Worm (Caenorhabditis elegans) whole organism, midembryonic: ENCODE measurements around the gene unc-9.

Source experiments
- T22C8.4 ChIP-seq: fragments of 200-800 bp; sonication (Bioruptor generic); IDR thresholded peaks from 2 replicates; pipeline ENCODE4 v1.3.6; 2022; ENCODE audit warnings: missing genetic modification characterization, missing compliant biosample characterization
- cog-1 ChIP-seq: sonication (generic microtip); optimal IDR thresholded peaks from 2 replicates; lab custom pipeline; 2016; ENCODE audit warnings: missing genetic modification characterization, missing compliant biosample characterization
- flt-1 ChIP-seq: fragments of 200-800 bp; sonication (Bioruptor generic); IDR thresholded peaks from 2 replicates; pipeline ENCODE4 v1.3.6; 2022; ENCODE audit warnings: missing genetic modification characterization, missing compliant biosample characterization
- klf-2 ChIP-seq: fragments of 200-800 bp; sonication (Bioruptor generic); conservative IDR thresholded peaks from 2 replicates; pipeline ENCODE4 v1.3.6; 2022; ENCODE audit warnings: missing genetic modification reagents, missing genetic modification characterization, missing compliant biosample characterization
- med-1 ChIP-seq: sonication (generic microtip); optimal IDR thresholded peaks from 2 replicates; lab custom pipeline; 2017; ENCODE audit warnings: missing genetic modification characterization, mild to moderate bottlenecking, missing compliant biosample characterization, antibody characterized with exemption, missing genetic modification reagents; ENCODE audit not compliant: insufficient read depth
- ref-1 ChIP-seq: fragments of 200-800 bp; sonication (Bioruptor generic); conservative IDR thresholded peaks from 2 replicates; pipeline ENCODE4 v1.3.6; 2022; ENCODE audit warnings: missing genetic modification reagents, missing genetic modification characterization, missing compliant biosample characterization
- tab-1 ChIP-seq: fragments of 200-800 bp; sonication (Bioruptor generic); IDR thresholded peaks from 2 replicates; pipeline ENCODE4 v1.3.6; 2022; ENCODE audit warnings: missing genetic modification characterization, missing compliant biosample characterization
- ztf-23 ChIP-seq: fragments of 200-800 bp; sonication (Bioruptor generic); IDR thresholded peaks from 2 replicates; pipeline ENCODE4 v1.3.6; 2022; ENCODE audit warnings: missing genetic modification reagents, missing genetic modification characterization, missing compliant biosample characterization
- ztf-29 ChIP-seq: fragments of 200-800 bp; sonication (Bioruptor generic); IDR thresholded peaks from 2 replicates; pipeline ENCODE4 v1.3.6; 2022; ENCODE audit warnings: missing genetic modification reagents, missing genetic modification characterization, missing compliant biosample characterization

Gene unc-9

ce11 chrX:13250163-13250562, 48.6 kb downstream of the unc-9 start:
- TF ChIP-seq T22C8.4 = no peak
- TF ChIP-seq ztf-23 (GFP tag; lab: Robert Waterston, UW) = no peak

- TF ChIP-seq tab-1 (GFP tag; lab: Robert Waterston, UW) (no peak), klf-2 (GFP tag; lab: Robert Waterston, UW) (no peak), ref-1 (GFP tag; lab: Robert Waterston, UW) (no peak), flt-1 (0 out of 2 replicates have a peak, but pooled peaks have one; percentile 51), T22C8.4 (no peak), cog-1 (tag; lab: Kevin White, UChicago) (peak; percentile 30), ztf-29 (GFP tag; lab: Robert Waterston, UW) (no peak), med-1 (no peak)
Observed at ce11 chrX:13251354-13251843, 49.8 kb downstream of the unc-9 start.

ce11 chrX:13251914-13252434, 50.4 kb downstream of the unc-9 start, which contains the start of gene nhr-32:
TSS of gene nhr-32 (plus strand) at chrX:13251964.
- TF ChIP-seq cog-1 (tag; lab: Kevin White, UChicago) (no peak), ref-1 (GFP tag; lab: Robert Waterston, UW) (no peak), ztf-29 (GFP tag; lab: Robert Waterston, UW) (no peak), klf-2 (GFP tag; lab: Robert Waterston, UW) (no peak), flt-1 (no peak), ztf-23 (GFP tag; lab: Robert Waterston, UW) (no peak)

- TF ChIP-seq klf-2 (GFP tag; lab: Robert Waterston, UW) (no peak), cog-1 (tag; lab: Kevin White, UChicago) (no peak), med-1 (no peak), tab-1 (GFP tag; lab: Robert Waterston, UW) (no peak), ztf-23 (GFP tag; lab: Robert Waterston, UW) (no peak), ref-1 (GFP tag; lab: Robert Waterston, UW) (no peak), flt-1 (no peak), T22C8.4 (no peak), ztf-29 (GFP tag; lab: Robert Waterston, UW) (no peak)
Observed at ce11 chrX:13257577-13257976, 56.0 kb downstream of the unc-9 start, which contains the start of gene K08H2.10. TSS of gene K08H2.10 (plus strand) at chrX:13257806.

ce11 chrX:13262195-13262594, 60.6 kb downstream of the unc-9 start, which contains the start of gene K09A11.1:
TSS of gene K09A11.1 (plus strand) at chrX:13262495.
- TF ChIP-seq ztf-23 (GFP tag; lab: Robert Waterston, UW) (no peak), med-1 (no peak), klf-2 (GFP tag; lab: Robert Waterston, UW) (no peak), flt-1 (no peak), ref-1 (GFP tag; lab: Robert Waterston, UW) (no peak), tab-1 (GFP tag; lab: Robert Waterston, UW) (no peak), ztf-29 (GFP tag; lab: Robert Waterston, UW) (no peak), cog-1 (tag; lab: Kevin White, UChicago) (no peak), T22C8.4 (no peak)

ce11 chrX:13264550-13264949, 63.0 kb downstream of the unc-9 start:
- TF ChIP-seq cog-1 (tag; lab: Kevin White, UChicago) = peak; percentile 44
- peak; percentile 92 for TF ChIP-seq flt-1
- TF ChIP-seq ztf-23 (GFP tag; lab: Robert Waterston, UW) = peak; percentile 94
- peak; percentile 92 for TF ChIP-seq tab-1 (GFP tag; lab: Robert Waterston, UW)
- peak; percentile 28 for TF ChIP-seq med-1
- TF ChIP-seq klf-2 (GFP tag; lab: Robert Waterston, UW) = peak; percentile 90
- peak; percentile 89 for TF ChIP-seq T22C8.4
- peak; percentile 77 for TF ChIP-seq ref-1 (GFP tag; lab: Robert Waterston, UW)
- TF ChIP-seq ztf-29 (GFP tag; lab: Robert Waterston, UW) = peak; percentile 88
